Fruit fly (Drosophila melanogaster) whole organism, adult: ENCODE measurements around the gene PolE1.

Source experiments
- CG1620 ChIP-seq: fragments of 200-800 bp; sonication (Bioruptor generic); optimal IDR thresholded peaks from 2 replicates; lab custom pipeline; 2016; ENCODE audit warnings: missing biosample characterization, missing genetic modification characterization
- CG7101 ChIP-seq: fragments of 200-800 bp; sonication (Bioruptor generic); optimal IDR thresholded peaks from 2 replicates; lab custom pipeline; 2018; ENCODE audit warnings: missing biosample characterization, mild to moderate bottlenecking, missing genetic modification characterization, moderate library complexity
- Clk ChIP-seq: fragments of 200-800 bp; sonication (Bioruptor generic); optimal IDR thresholded peaks from 2 replicates; lab custom pipeline; 2017; ENCODE audit warnings: missing biosample characterization, missing genetic modification characterization
- Hr96 ChIP-seq: fragments of 200-800 bp; sonication (Bioruptor generic); optimal IDR thresholded peaks from 2 replicates; lab custom pipeline; 2016; ENCODE audit warnings: missing biosample characterization, missing genetic modification characterization
- Mnt ChIP-seq: fragments of 200-800 bp; sonication (Bioruptor generic); optimal IDR thresholded peaks from 2 replicates; lab custom pipeline; 2016; ENCODE audit warnings: missing biosample characterization, mild to moderate bottlenecking, missing genetic modification characterization

DNA sequence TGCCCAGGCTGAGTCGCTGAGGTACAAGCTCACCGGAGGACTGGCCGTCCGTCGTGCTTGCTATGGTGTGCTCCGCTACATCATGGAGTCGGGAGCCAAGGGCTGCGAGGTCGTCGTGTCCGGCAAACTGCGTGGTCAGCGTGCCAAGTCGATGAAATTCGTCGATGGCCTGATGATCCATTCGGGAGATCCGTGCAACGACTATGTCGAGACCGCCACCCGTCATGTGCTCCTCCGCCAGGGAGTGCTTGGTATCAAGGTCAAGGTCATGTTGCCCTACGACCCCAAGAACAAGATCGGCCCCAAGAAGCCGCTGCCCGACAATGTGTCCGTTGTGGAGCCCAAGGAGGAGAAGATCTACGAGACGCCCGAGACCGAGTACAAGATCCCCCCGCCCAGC is 11.5 kb downstream of the PolE1 start:
- TF ChIP-seq CG1620 (no peak), Mnt (no peak), CG7101 (tag; lab: Kevin White, UChicago) (no peak), Clk (no peak), Hr96 (GFP tag; lab: Kevin White, UChicago) (no peak)
